Fruit fly (Drosophila melanogaster): Measurements from ENCODE around the gene Rassf.

Gene Rassf

DNA sequence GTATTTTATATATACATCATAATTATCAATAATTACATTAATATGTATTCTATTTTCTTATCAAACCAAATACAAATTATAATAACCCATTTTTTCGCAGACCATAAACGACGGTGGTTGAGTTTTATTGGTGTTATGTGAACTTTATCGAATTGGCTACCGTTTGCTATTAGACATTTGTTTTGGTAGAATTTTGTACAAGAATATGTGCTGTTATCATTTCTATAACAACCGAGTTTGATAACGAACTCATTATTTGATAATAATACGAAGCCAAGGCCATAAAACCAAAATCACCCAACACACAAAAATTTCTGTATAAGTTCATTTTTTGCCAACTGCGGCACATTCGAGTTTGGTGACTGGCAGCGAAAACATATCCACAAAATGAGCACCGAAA is 22.4 kb downstream of the Rassf start, which contains the start of gene CG17109:
TSS of gene CG17109 (plus strand) at position 345 of the 400 bp plus-strand sequence.
- no peak for TF ChIP-seq psq (optimal IDR thresholded peaks at IDR 0.05)
- no peak for TF ChIP-seq Dll (optimal IDR thresholded peaks at IDR 0.05)
- TF ChIP-seq CG8478 (optimal IDR thresholded peaks at IDR 0.05) = no peak
- no peak for TF ChIP-seq pan (optimal IDR thresholded peaks at IDR 0.05)
- no peak for TF ChIP-seq usp (GFP tag; optimal IDR thresholded peaks at IDR 0.05)
- TF ChIP-seq EcR (GFP tag; optimal IDR thresholded peaks at IDR 0.05) = no peak

dm6 chr3R:23091586-23092228 is 26.0 kb downstream of the Rassf start, which contains the start of the genes CG17110 and CG6726:
Gene CG17110, plus strand, starts transcription at chr3R:23091724.
Gene CG6726, plus strand, starts transcription at chr3R:23091724.
- no peak for TF ChIP-seq EcR (GFP tag; optimal IDR thresholded peaks at IDR 0.05)
- TF ChIP-seq CG8478 (optimal IDR thresholded peaks at IDR 0.05) = no peak
- TF ChIP-seq pan (optimal IDR thresholded peaks at IDR 0.05) = no peak
- no peak for TF ChIP-seq Dll (optimal IDR thresholded peaks at IDR 0.05)
- TF ChIP-seq psq (optimal IDR thresholded peaks at IDR 0.05) = no peak

DNA sequence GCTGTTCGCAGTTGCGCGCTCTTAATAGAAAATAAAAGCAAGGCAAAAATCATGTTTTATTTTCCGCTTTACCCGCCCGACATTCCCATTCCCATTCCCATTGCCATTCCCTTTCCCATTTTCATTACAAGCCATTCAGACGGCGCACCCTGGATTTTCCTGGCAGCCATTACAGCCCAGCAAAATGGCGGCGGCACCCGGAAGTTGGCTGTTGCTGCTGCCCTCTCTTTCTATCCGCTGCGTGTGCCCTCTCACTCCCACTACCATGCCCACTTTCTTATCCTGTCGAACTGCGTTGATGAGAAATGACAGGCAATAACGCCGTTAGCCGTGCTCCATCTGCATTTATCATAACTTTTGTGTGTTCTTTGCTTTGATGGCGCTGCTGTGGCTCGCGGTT is 29.5 kb downstream of the Rassf start:
- no peak for TF ChIP-seq EcR (GFP tag; optimal IDR thresholded peaks at IDR 0.05)
- TF ChIP-seq psq (optimal IDR thresholded peaks at IDR 0.05) = no peak
- no peak for TF ChIP-seq Dll (optimal IDR thresholded peaks at IDR 0.05)
- no peak for TF ChIP-seq usp (GFP tag; optimal IDR thresholded peaks at IDR 0.05)
- no peak for TF ChIP-seq CG8478 (optimal IDR thresholded peaks at IDR 0.05)
- TF ChIP-seq pan (optimal IDR thresholded peaks at IDR 0.05) = no peak

dm6 chr3R:23081265-23081664 is 36.5 kb downstream of the Rassf start:
- TF ChIP-seq CG8478 (optimal IDR thresholded peaks at IDR 0.05) = no peak
- TF ChIP-seq psq (optimal IDR thresholded peaks at IDR 0.05) = no peak
- no peak for TF ChIP-seq usp (GFP tag; optimal IDR thresholded peaks at IDR 0.05)
- TF ChIP-seq pan (optimal IDR thresholded peaks at IDR 0.05) = no peak
- TF ChIP-seq EcR (GFP tag; optimal IDR thresholded peaks at IDR 0.05) = no peak
- TF ChIP-seq Dll (optimal IDR thresholded peaks at IDR 0.05) = no peak

DNA sequence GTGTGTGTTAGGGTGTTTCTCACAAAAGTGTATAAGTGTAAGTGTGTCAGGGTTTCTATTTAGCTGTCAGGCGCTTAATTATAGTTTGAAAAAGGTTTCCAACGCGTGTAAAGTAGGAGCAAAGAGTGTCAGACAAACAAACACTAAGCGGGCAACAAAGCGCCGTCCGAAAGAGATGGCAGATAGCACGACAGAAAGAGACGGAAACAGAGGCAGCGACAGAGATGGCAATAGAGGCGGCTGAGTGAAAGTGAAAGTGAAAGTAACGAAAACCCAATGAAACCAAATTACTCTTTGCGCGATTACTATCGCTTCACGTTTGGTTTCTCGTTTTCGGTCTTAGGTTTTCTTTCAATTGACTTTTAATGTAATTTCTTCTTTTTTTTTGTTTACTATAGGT is 43.3 kb downstream of the Rassf start:
- TF ChIP-seq usp (GFP tag; optimal IDR thresholded peaks at IDR 0.05) (no peak), EcR (GFP tag; optimal IDR thresholded peaks at IDR 0.05) (no peak), pan (optimal IDR thresholded peaks at IDR 0.05) (no peak), Dll (optimal IDR thresholded peaks at IDR 0.05) (no peak), CG8478 (optimal IDR thresholded peaks at IDR 0.05) (no peak), psq (optimal IDR thresholded peaks at IDR 0.05) (no peak)

DNA sequence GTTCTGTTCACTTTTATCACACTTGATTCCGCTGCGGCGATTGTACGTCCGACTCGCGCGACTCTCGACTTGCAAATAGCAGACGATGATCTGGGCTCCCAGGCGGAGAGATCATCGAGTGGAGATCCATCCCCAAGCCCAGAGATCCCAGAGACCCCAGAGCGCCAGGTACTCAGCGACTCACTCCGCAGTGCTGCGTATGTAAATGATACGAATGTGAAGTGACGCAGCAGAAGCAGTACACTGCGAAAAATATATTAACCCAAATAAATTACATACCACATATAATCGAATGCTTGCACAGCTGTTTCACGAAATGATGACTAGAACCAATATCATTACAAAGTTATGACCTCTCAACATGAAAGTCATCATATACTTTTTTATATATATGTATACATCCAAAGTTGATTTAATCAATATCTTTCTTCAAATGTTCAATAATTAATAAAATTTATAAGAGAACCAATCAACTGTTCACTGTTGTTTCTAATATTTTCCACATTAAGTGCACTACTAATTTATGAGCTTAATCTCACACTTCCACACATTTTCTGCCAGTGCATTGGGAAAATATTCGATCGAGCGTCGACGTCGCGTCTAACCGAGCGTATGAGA is 50.4 kb downstream of the Rassf start, which contains the start of gene CG17111:
TSS of gene CG17111 (minus strand) at position 51 of the 618 bp plus-strand sequence.
- TF ChIP-seq usp (GFP tag; optimal IDR thresholded peaks at IDR 0.05) = no peak
- TF ChIP-seq CG8478 (optimal IDR thresholded peaks at IDR 0.05) = no peak
- TF ChIP-seq Dll (optimal IDR thresholded peaks at IDR 0.05) = no peak
- no peak for TF ChIP-seq psq (optimal IDR thresholded peaks at IDR 0.05)
- no peak for TF ChIP-seq EcR (GFP tag; optimal IDR thresholded peaks at IDR 0.05)
- no peak for TF ChIP-seq pan (optimal IDR thresholded peaks at IDR 0.05)

Measured in whole organism.